Worm (Caenorhabditis elegans): ENCODE results near the gene fbxa-155.

The fbxa-155 gene

DNA sequence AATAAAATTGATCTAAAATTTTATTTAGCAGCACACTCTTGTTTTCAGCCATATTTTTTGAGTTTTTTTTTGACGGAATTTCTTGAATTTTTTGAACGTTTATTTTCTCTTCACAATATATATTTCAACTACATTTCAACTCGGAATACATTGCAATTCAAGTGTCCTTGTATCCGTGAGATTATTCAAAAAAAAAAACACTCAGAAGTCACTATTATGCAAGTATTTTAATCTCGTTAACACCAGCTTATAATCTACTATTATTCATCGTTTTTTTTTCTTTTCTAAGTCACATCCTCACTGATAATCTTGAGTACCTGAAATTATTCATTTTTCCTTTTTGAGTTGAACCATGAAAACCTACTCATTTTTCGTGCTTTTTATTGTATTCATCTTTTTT lies 13.4 kb upstream of the fbxa-155 start, which contains the start of gene ins-21:
TSS of gene ins-21 (plus strand) at position 301 of the 400 bp plus-strand sequence.
- TF ChIP-seq fos-1 (tag; optimal IDR thresholded peaks at IDR 0.05) (no peak), fkh-8 (tag; optimal IDR thresholded peaks at IDR 0.05) (no peak), nhr-71 (tag; optimal IDR thresholded peaks at IDR 0.05) (no peak), ceh-8 (GFP tag; optimal IDR thresholded peaks at IDR 0.05) (no peak), efl-3 (GFP tag; optimal IDR thresholded peaks at IDR 0.05) (no peak), fkh-10 (GFP tag; optimal IDR thresholded peaks at IDR 0.05) (no peak), sup-37 (GFP tag; optimal IDR thresholded peaks at IDR 0.05) (no peak), egl-13 (tag; optimal IDR thresholded peaks at IDR 0.05) (no peak), nhr-237 (tag; optimal IDR thresholded peaks at IDR 0.05) (no peak), pqm-1 (tag; optimal IDR thresholded peaks at IDR 0.05) (no peak), ceh-88 (GFP tag; IDR thresholded peaks at IDR 0.05) (no peak), lin-15B (tag; optimal IDR thresholded peaks at IDR 0.05) (no peak)

DNA sequence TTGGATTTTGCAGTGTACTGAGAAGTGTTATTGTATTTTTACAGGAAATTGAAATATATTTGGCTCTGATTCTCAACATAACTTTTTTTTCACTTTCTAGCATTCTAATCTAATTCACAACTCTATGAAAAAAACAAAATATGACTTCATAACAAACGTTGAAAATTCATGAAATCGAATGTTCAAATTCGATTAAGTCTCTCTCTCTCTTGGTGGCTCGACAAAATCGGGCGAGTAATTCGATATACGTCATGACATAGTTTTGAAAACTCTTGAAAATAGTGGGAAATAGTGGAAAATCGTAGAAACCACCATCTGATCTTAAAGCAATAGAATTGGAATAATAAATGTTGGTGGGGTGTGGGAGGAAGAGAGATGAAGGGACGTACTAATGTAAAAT lies 8.0 kb upstream of the fbxa-155 start:
- TF ChIP-seq pag-3 (tag; optimal IDR thresholded peaks at IDR 0.05; ENCODE audit: borderline replicate concordance, insufficient read depth) (no peak), nhr-19 (GFP tag; conservative IDR thresholded peaks at IDR 0.05) (no peak), dsc-1 (tag; optimal IDR thresholded peaks at IDR 0.05) (no peak), aha-1 (tag; optimal IDR thresholded peaks at IDR 0.05) (no peak), dpl-1 (GFP tag; optimal IDR thresholded peaks at IDR 0.05) (no peak), sox-4 (tag; optimal IDR thresholded peaks at IDR 0.05) (no peak), ceh-8 (GFP tag; optimal IDR thresholded peaks at IDR 0.05) (peak; percentile 43), fkh-8 (tag; optimal IDR thresholded peaks at IDR 0.05) (peak; percentile 6), egl-27 (tag; optimal IDR thresholded peaks at IDR 0.05) (no peak), snpc-4 (tag; optimal IDR thresholded peaks at IDR 0.05) (peak; percentile 25), nhr-84 (tag; optimal IDR thresholded peaks at IDR 0.05) (no peak)

DNA sequence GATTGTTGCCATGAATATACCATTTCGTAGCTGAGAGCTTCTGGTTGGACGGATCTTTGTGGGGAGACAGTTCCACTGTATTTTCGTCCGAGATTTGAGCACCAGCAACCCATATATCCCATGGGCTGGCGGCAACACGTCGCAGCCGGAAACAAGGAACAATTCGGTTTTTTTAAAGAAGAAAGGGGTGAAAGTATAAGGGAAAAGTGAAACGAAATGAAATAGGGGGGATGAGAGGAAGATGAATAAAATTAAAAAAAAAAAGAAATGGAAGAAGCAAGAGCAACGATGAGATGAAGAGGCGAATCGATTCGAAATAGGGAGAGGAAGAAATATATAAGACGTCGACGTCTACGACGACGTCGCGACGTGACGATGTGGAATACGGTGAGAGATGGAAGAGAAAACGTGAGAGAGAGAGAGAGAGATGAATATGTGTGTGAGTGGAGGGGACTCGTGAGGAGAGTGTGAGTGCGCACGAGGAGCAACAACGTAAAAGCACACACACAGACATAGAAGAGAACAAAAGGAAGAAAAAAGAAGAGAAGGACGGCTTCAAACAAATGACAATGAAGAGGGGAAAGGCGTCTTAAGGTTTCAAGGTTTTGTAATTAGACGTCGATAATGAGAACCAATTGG lies 6.5 kb upstream of the fbxa-155 start, which contains the start of gene rgs-1:
TSS of gene rgs-1 (minus strand) at position 146 of the 639 bp plus-strand sequence.
- TF ChIP-seq skn-1 (tag; optimal IDR thresholded peaks at IDR 0.05) (peak; percentile 24), mef-2 (tag; optimal IDR thresholded peaks at IDR 0.05) (no peak), F16B12.6 (tag; optimal IDR thresholded peaks at IDR 0.05) (no peak), xbp-1 (tag; optimal IDR thresholded peaks at IDR 0.05) (peak; percentile 49), egl-13 (tag; optimal IDR thresholded peaks at IDR 0.05) (peak; percentile 10), snu-23 (GFP tag; optimal IDR thresholded peaks at IDR 0.05) (peak; percentile 55), lsy-2 (tag; optimal IDR thresholded peaks at IDR 0.05) (peak; percentile 7 to 46), nhr-77 (tag; optimal IDR thresholded peaks at IDR 0.05) (no peak), zag-1 (tag; optimal IDR thresholded peaks at IDR 0.05) (no peak), nhr-47 (tag; optimal IDR thresholded peaks at IDR 0.05) (peak; percentile 61), lin-14 (GFP tag; optimal IDR thresholded peaks at IDR 0.05) (peak; percentile 82), tbx-2 (tag; optimal IDR thresholded peaks at IDR 0.05) (peak; percentile 33), ztf-4 (tag; optimal IDR thresholded peaks at IDR 0.05) (no peak), mdl-1 (tag; optimal IDR thresholded peaks at IDR 0.05) (peak in 1 of 2 experiments; percentile 4), ceh-8 (GFP tag; optimal IDR thresholded peaks at IDR 0.05) (no peak), alr-1 (tag; optimal IDR thresholded peaks at IDR 0.05; ENCODE audit: borderline replicate concordance) (no peak), blmp-1 (tag; optimal IDR thresholded peaks at IDR 0.05) (no peak), lin-35 (GFP tag; optimal IDR thresholded peaks at IDR 0.05) (peak in 1 of 2 experiments; percentile 55), dsc-1 (tag; optimal IDR thresholded peaks at IDR 0.05) (peak; percentile 61), egl-27 (tag; optimal IDR thresholded peaks at IDR 0.05) (no peak), nhr-20 (tag; optimal IDR thresholded peaks at IDR 0.05) (no peak), nhr-85 (tag) (no peak), nhr-11 (tag; optimal IDR thresholded peaks at IDR 0.05) (no peak), irx-1 (tag; optimal IDR thresholded peaks at IDR 0.05) (no peak), pax-3 (tag; optimal IDR thresholded peaks at IDR 0.05) (no peak), mep-1 (tag; optimal IDR thresholded peaks at IDR 0.05) (peak; percentile 49), C34B4.2 (tag; optimal IDR thresholded peaks at IDR 0.05) (no peak), tlp-1 (tag; optimal IDR thresholded peaks at IDR 0.05) (no peak), snpc-4 (tag; optimal IDR thresholded peaks at IDR 0.05) (peak; percentile 34), dpl-1 (GFP tag; optimal IDR thresholded peaks at IDR 0.05) (peak in 1 of 3 experiments; percentile 13), nhr-71 (tag; optimal IDR thresholded peaks at IDR 0.05) (peak; percentile 75), sup-37 (GFP tag; optimal IDR thresholded peaks at IDR 0.05) (no peak), Y116A8C.19 (tag; optimal IDR thresholded peaks at IDR 0.05; ENCODE audit: borderline replicate concordance) (no peak), lir-3 (tag; optimal IDR thresholded peaks at IDR 0.05; ENCODE audit: poor library complexity) (no peak), jun-1 (tag; optimal IDR thresholded peaks at IDR 0.05) (no peak)

Data from whole organism, L1 larva.